Fruit fly (Drosophila melanogaster): Measurements from ENCODE around the gene DNAlig3.

- TF ChIP-seq psq (optimal IDR thresholded peaks at IDR 0.05) (no peak), usp (GFP tag; optimal IDR thresholded peaks at IDR 0.05) (no peak), CG8478 (optimal IDR thresholded peaks at IDR 0.05) (no peak), EcR (GFP tag; optimal IDR thresholded peaks at IDR 0.05) (no peak)
Measured at dm6 chr3R:12382563-12382962, 19.1 kb downstream of the DNAlig3 start, which contains the start of gene CG10035.

All from whole organism.